Fruit fly (Drosophila melanogaster): ENCODE data around the gene CG34409.

The CG34409 gene

DNA sequence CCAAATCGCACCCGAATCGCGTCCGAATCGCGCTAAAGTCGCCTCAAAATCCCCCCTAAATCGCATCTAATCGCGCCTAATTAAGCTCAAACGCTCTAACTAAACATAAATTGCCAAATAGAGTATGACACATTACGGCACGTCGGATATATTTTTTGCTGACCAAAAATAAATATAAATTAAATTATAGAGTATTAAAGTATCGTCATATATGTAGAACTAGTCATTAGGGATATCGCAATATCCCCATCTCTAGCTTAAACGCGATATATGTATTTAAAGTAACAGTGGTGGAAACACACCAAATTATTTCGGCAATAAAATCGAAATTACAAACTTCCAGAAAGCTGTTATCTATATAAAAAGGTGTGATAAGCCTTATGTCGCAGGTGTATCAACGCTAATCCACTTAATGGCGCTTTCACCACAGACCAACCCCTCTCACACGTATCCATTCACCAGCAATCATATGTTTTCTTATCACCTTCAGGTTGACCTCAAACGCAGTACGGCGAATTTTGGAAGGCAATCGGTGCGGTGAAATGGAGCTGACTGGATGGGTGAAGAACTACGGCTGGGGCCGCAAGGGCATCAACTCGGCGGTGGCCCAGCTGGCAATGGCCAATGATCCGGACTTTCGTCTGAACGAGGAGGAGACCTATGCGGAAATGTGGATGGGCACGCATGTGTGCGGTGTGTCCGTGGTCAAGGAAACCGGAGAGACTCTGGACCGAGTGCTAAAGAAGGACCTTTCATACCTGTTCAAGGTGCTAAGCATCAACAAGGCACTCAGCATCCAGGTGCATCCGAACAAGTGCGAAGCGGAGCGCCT, 13.4 kb upstream of the CG34409 start, which contains the start of gene Mpi:
TSS of gene Mpi (plus strand) at position 263 of the 832 bp plus-strand sequence.
- TF ChIP-seq kay (GFP tag; ENCODE audit: borderline replicate concordance), result no peak
- peak; percentile 50 for TF ChIP-seq CG11617 (GFP tag; optimal IDR thresholded peaks at IDR 0.05)
- TF ChIP-seq ovo (GFP tag; optimal IDR thresholded peaks at IDR 0.05), result no peak
- TF ChIP-seq Crg-1 (GFP tag; optimal IDR thresholded peaks at IDR 0.05), result no peak
- peak; percentile 21 for TF ChIP-seq CG33017 (tag; optimal IDR thresholded peaks at IDR 0.05)
- TF ChIP-seq toe (GFP tag; optimal IDR thresholded peaks at IDR 0.05), result no peak
- peak; percentile 38 for TF ChIP-seq tj (GFP tag; optimal IDR thresholded peaks at IDR 0.05)
- TF ChIP-seq pad (GFP tag; optimal IDR thresholded peaks at IDR 0.05), result no peak
- peak; percentile 70 for TF ChIP-seq bab1 (GFP tag; optimal IDR thresholded peaks at IDR 0.05)
- TF ChIP-seq Clk (GFP tag; optimal IDR thresholded peaks at IDR 0.05), result no peak
- no peak for TF ChIP-seq CG5204 (GFP tag; optimal IDR thresholded peaks at IDR 0.05)
- TF ChIP-seq Mnt (GFP tag; optimal IDR thresholded peaks at IDR 0.05), result peak; percentile 43
- TF ChIP-seq CG1620 (GFP tag; optimal IDR thresholded peaks at IDR 0.05), result peak; percentile 23
- peak; percentile 85 for TF ChIP-seq cic (GFP tag; optimal IDR thresholded peaks at IDR 0.05)
- TF ChIP-seq CG7045 (GFP tag; optimal IDR thresholded peaks at IDR 0.05), result no peak
- TF ChIP-seq Hr96 (GFP tag; optimal IDR thresholded peaks at IDR 0.05), result no peak
- TF ChIP-seq cnc (optimal IDR thresholded peaks at IDR 0.05), result no peak
- peak; percentile 44 for TF ChIP-seq CG12768 (GFP tag; optimal IDR thresholded peaks at IDR 0.05)
- no peak for TF ChIP-seq CG14711 (tag; optimal IDR thresholded peaks at IDR 0.05)
- peak; percentile 2 for TF ChIP-seq CG7101 (tag; optimal IDR thresholded peaks at IDR 0.05)

DNA sequence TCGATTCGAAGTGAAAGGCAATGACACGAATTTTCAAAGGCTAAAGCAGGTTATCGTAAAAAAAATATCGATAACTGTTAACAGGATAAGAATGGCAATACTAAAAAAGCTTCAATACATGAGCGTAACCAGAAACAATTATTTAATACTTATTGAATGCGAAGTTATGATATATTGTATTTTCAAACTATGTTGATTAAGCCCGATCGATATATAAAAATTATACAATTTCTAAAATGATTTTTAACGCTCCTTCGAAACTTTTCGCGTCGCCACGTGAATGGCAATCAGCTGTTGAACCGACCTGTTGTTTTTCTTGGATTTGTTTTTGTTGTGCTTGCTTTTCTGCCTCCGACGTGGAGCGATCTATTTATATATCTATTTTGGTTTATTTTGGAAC, 10.0 kb upstream of the CG34409 start, which contains the start of the genes Alg12 and Rpt3R:
TSS of gene Alg12 (plus strand) at position 305 of the 400 bp plus-strand sequence.
TSS of gene Rpt3R (minus strand) at position 324 of the 400 bp plus-strand sequence.
- TF ChIP-seq CG14711 (tag; optimal IDR thresholded peaks at IDR 0.05) (peak; percentile 71), Crg-1 (GFP tag; optimal IDR thresholded peaks at IDR 0.05) (peak; percentile 19), bab1 (GFP tag; optimal IDR thresholded peaks at IDR 0.05) (peak; percentile 21), cnc (optimal IDR thresholded peaks at IDR 0.05) (no peak), CG11617 (GFP tag; optimal IDR thresholded peaks at IDR 0.05) (peak; percentile 4)

DNA sequence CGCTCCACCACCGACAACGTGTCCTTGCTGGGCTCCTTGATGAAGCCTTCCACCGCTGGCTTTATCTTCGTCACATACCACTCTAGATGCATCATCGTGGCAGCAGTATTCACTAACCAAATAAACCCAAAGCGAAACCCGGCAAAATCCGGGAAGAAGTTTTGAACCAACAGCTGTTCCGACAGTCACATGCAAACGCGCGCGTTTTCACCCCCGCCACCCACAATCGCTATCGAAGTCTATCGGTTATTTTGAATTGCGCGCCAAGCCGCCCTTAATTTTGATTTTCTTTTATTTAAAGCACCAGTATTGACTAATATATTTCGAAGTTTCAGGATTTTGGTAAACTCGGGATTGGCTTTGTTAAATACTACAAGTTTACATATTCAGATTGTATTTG, 8.3 kb upstream of the CG34409 start, which contains the start of gene Tti1:
TSS of gene Tti1 (minus strand) at position 200 of the 400 bp plus-strand sequence.
- TF ChIP-seq toe (GFP tag; optimal IDR thresholded peaks at IDR 0.05), result no peak
- no peak for TF ChIP-seq CG1620 (GFP tag; optimal IDR thresholded peaks at IDR 0.05)
- no peak for TF ChIP-seq cic (GFP tag; optimal IDR thresholded peaks at IDR 0.05)
- no peak for TF ChIP-seq cnc (optimal IDR thresholded peaks at IDR 0.05)
- TF ChIP-seq Mnt (GFP tag; optimal IDR thresholded peaks at IDR 0.05), result no peak

DNA sequence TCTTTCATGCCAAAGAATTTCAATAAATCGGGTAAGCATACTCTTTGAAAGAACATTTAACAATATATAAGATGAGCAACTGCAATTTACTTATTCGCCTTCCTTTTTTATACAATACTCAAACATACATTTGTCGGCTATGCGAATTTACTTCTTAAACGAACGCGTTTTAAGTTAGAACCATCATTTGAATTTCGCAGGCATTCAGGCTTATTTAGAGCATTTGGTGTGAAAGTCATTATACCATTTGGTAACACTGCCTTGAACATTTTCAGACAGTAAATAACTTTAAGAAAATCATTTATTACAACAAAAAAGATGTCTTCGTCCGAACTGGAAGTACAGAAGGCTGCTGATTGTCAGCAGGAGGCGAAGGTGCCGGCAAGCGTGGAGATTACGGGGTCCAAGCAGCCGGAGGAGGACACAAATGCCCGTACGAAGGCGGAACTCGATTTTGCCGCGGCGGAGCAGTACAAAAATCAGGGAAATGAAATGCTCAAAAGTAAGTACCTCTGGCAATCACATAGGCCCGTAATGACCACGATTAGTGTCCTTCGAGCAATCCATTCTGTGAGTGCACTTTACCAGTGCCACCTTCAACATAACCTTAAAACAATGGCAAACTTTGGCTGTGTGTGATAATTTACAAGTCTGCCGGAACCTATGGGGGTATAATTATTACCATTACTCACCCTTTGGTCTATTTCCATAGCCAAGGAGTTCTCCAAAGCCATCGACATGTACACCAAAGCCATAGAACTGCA, 1.9 kb upstream of the CG34409 start:
- TF ChIP-seq CG11617 (GFP tag; optimal IDR thresholded peaks at IDR 0.05) (no peak), kay (GFP tag; ENCODE audit: borderline replicate concordance) (no peak), CG14711 (tag; optimal IDR thresholded peaks at IDR 0.05) (no peak), Hr96 (GFP tag; optimal IDR thresholded peaks at IDR 0.05) (no peak), ovo (GFP tag; optimal IDR thresholded peaks at IDR 0.05) (no peak), bab1 (GFP tag; optimal IDR thresholded peaks at IDR 0.05) (no peak), tj (GFP tag; optimal IDR thresholded peaks at IDR 0.05) (no peak), cnc (optimal IDR thresholded peaks at IDR 0.05) (no peak), cic (GFP tag; optimal IDR thresholded peaks at IDR 0.05) (no peak), Clk (GFP tag; optimal IDR thresholded peaks at IDR 0.05) (no peak), CG7101 (tag; optimal IDR thresholded peaks at IDR 0.05) (no peak), CG7045 (GFP tag; optimal IDR thresholded peaks at IDR 0.05) (no peak)

DNA sequence ATGACTTTTGCATAAGTTTGCCTTT, 1.5 kb upstream of the CG34409 start, which contains the start of gene PpD3:
TSS of gene PpD3 (plus strand) at position 1 of the 25 bp plus-strand sequence.
- TF ChIP-seq tj (GFP tag; optimal IDR thresholded peaks at IDR 0.05) (no peak), CG5204 (GFP tag; optimal IDR thresholded peaks at IDR 0.05) (no peak), CG33017 (tag; optimal IDR thresholded peaks at IDR 0.05) (no peak), Mnt (GFP tag; optimal IDR thresholded peaks at IDR 0.05) (no peak), Clk (GFP tag; optimal IDR thresholded peaks at IDR 0.05) (no peak), cnc (optimal IDR thresholded peaks at IDR 0.05) (no peak)

DNA sequence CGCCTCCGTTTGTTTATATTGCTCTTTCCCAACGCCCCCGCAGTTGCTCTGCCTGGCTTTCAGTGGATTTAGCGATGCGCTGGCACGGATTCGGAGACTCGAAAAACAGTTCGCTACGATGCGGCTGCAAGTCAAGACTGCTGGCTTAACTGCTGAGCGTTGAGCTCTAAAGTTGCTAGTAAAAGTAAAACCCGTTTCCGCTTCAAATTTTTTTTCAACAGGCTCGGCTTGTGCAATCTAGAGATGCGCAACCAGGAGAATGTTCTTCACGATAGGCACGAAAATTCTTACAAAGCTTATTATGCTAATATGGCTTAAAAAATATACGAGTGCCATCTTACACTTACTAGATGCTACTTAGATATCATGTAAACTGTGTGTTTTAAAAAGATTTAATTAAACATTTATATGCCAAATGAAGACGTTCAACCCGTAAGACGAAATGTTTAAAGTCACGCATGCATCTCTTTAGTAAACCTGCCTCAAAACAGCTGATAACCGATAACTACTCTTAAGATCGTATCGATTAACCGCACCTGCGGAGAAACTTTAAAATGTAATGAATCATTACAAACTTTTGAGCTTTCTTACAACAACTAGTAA, 1.2 kb upstream of the CG34409 start, which contains the start of gene CG12948:
TSS of gene CG12948 (minus strand) at position 473 of the 603 bp plus-strand sequence.
- TF ChIP-seq cic (GFP tag; optimal IDR thresholded peaks at IDR 0.05) (peak; percentile 9), Mnt (GFP tag; optimal IDR thresholded peaks at IDR 0.05) (peak; percentile 61), cnc (optimal IDR thresholded peaks at IDR 0.05) (no peak), CG7045 (GFP tag; optimal IDR thresholded peaks at IDR 0.05) (peak; percentile 27), CG11617 (GFP tag; optimal IDR thresholded peaks at IDR 0.05) (peak; percentile 61), toe (GFP tag; optimal IDR thresholded peaks at IDR 0.05) (no peak), CG14711 (tag; optimal IDR thresholded peaks at IDR 0.05) (peak; percentile 63), Hr96 (GFP tag; optimal IDR thresholded peaks at IDR 0.05) (no peak), kay (GFP tag; ENCODE audit: borderline replicate concordance) (no peak), pad (GFP tag; optimal IDR thresholded peaks at IDR 0.05) (peak; percentile 40), tj (GFP tag; optimal IDR thresholded peaks at IDR 0.05) (peak; percentile 43), CG12768 (GFP tag; optimal IDR thresholded peaks at IDR 0.05) (peak; percentile 36), CG1620 (GFP tag; optimal IDR thresholded peaks at IDR 0.05) (peak; percentile 65), ovo (GFP tag; optimal IDR thresholded peaks at IDR 0.05) (no peak), Clk (GFP tag; optimal IDR thresholded peaks at IDR 0.05) (no peak), CG5204 (GFP tag; optimal IDR thresholded peaks at IDR 0.05) (no peak), Crg-1 (GFP tag; optimal IDR thresholded peaks at IDR 0.05) (peak; percentile 43), CG7101 (tag; optimal IDR thresholded peaks at IDR 0.05) (peak; percentile 77), bab1 (GFP tag; optimal IDR thresholded peaks at IDR 0.05) (peak; percentile 68), CG33017 (tag; optimal IDR thresholded peaks at IDR 0.05) (peak; percentile 64)

All from whole organism, adult.